Worm (Caenorhabditis elegans) whole organism, L2 larva: ENCODE data around the gene T04G9.4.

Source experiments
- alr-1 ChIP-seq: fragments of 150-350 bp; optimal IDR thresholded peaks from 2 replicates; lab custom pipeline; 2014; ENCODE audit warnings: missing biosample characterization, missing genetic modification characterization
- egl-27 ChIP-seq: sonication (generic microtip); optimal IDR thresholded peaks from 3 replicates; lab custom pipeline; 2017; ENCODE audit warnings: missing biosample characterization, missing genetic modification reagents, missing genetic modification characterization
- nhr-11 ChIP-seq: fragments of 150-350 bp; optimal IDR thresholded peaks from 2 replicates; lab custom pipeline; 2014; ENCODE audit warnings: missing biosample characterization, missing genetic modification characterization
- nhr-12 ChIP-seq: fragments of 150-350 bp; optimal IDR thresholded peaks from 2 replicates; lab custom pipeline; 2014; ENCODE audit warnings: missing biosample characterization, missing genetic modification characterization
- sma-9 ChIP-seq, 2 experiments: fragments of 150-350 bp in 1 of 2; sonication (generic microtip) in 1 of 2; optimal IDR thresholded peaks; 2 replicates each; lab custom pipeline; 2014 to 2016; ENCODE audit warnings: missing genetic modification characterization in 2 of 2, mild to moderate bottlenecking in 1 of 2, missing biosample characterization in 1 of 2, missing compliant biosample characterization in 1 of 2, missing genetic modification reagents in 1 of 2, moderate library complexity in 1 of 2

- TF ChIP-seq alr-1 (tag; lab: Kevin White, UChicago) (no peak), nhr-11 (tag; lab: Kevin White, UChicago) (no peak), egl-27 (tag; lab: Kevin White, UChicago) (peak; percentile 27), sma-9 (GFP tag; optimal IDR thresholded peaks at IDR 0.05; lab: Kevin White, UChicago) (peak; percentile 57), sma-9 (tag; optimal IDR thresholded peaks at IDR 0.05; lab: Kevin White, UChicago) (no peak), nhr-12 (tag; lab: Kevin White, UChicago) (no peak)
Measured at ce11 chrX:727737-728136, 44.5 kb upstream of the T04G9.4 start.
